Fruit fly (Drosophila melanogaster) whole organism, wandering third instar larva: ENCODE measurements around the gene omd.

Experiments
- Abd-B ChIP-seq: fragments of >200 bp; optimal IDR thresholded peaks from 2 replicates; lab custom pipeline; 2017; ENCODE audit warnings: missing biosample characterization, missing genetic modification characterization
- CG9705 ChIP-seq: fragments of 200-800 bp; sonication (Bioruptor generic); optimal IDR thresholded peaks from 2 replicates; lab custom pipeline; 2018; ENCODE audit warnings: missing biosample characterization, mild to moderate bottlenecking, missing genetic modification characterization
- CrebA ChIP-seq: fragments of 200-800 bp; sonication (Bioruptor generic); optimal IDR thresholded peaks from 2 replicates; lab custom pipeline; 2016; ENCODE audit warnings: missing biosample characterization, mild to moderate bottlenecking, missing genetic modification characterization, borderline replicate concordance
- Dfd ChIP-seq: fragments of >200 bp; optimal IDR thresholded peaks from 2 replicates; lab custom pipeline; 2017; ENCODE audit warnings: missing biosample characterization, missing genetic modification characterization
- HLH106 ChIP-seq: fragments of 200-800 bp; optimal IDR thresholded peaks from 3 replicates; lab custom pipeline; 2019; ENCODE audit warnings: missing biosample characterization, mild to moderate bottlenecking, missing genetic modification characterization, moderate library complexity
- Hnf4 ChIP-seq: fragments of 200-800 bp; sonication (Bioruptor generic); optimal IDR thresholded peaks from 2 replicates; lab custom pipeline; 2016; ENCODE audit warnings: missing biosample characterization, mild to moderate bottlenecking, missing genetic modification characterization
- Myc ChIP-seq: fragments of >200 bp; optimal IDR thresholded peaks from 2 replicates; lab custom pipeline; 2017
- OdsH ChIP-seq: fragments of 200-800 bp; sonication (Bioruptor generic); optimal IDR thresholded peaks from 2 replicates; lab custom pipeline; 2016; ENCODE audit warnings: missing biosample characterization, mild to moderate bottlenecking, missing genetic modification characterization
- Sp1 ChIP-seq: fragments of 200-800 bp; sonication (Bioruptor generic); optimal IDR thresholded peaks from 3 replicates; lab custom pipeline; 2019; ENCODE audit warnings: missing biosample characterization, mild to moderate bottlenecking, missing genetic modification characterization, moderate library complexity
- brk ChIP-seq: fragments of 200-800 bp; sonication (Bioruptor generic); optimal IDR thresholded peaks from 2 replicates; lab custom pipeline; 2016; ENCODE audit warnings: missing biosample characterization, mild to moderate bottlenecking, missing genetic modification characterization
- dl ChIP-seq, 2 experiments: fragments of 175-275, 200-275 bp in 1 of 2; fragments of 200-275 bp in 1 of 2; sonication (Bioruptor generic); optimal IDR thresholded peaks; lab custom pipeline; 2018; ENCODE audit warnings: mild to moderate bottlenecking in 2 of 2, missing biosample characterization in 2 of 2, missing genetic modification characterization in 2 of 2, moderate library complexity in 2 of 2; ENCODE audit not compliant: partially characterized antibody in 2 of 2, insufficient read depth in 1 of 2
- ey ChIP-seq: fragments of 200-800 bp; sonication (Bioruptor generic); optimal IDR thresholded peaks from 2 replicates; lab custom pipeline; 2016; ENCODE audit warnings: missing biosample characterization, missing genetic modification characterization
- foxo ChIP-seq, 2 experiments: fragments of 200-800 bp; sonication (Bioruptor generic); optimal IDR thresholded peaks; 2 replicates in 1 of 2; 3 replicates in 1 of 2; lab custom pipeline; 2016 to 2017; ENCODE audit warnings: missing biosample characterization in 2 of 2, missing genetic modification characterization in 2 of 2
- fru ChIP-seq: fragments of 200-800 bp; sonication (Bioruptor generic); optimal IDR thresholded peaks from 3 replicates; lab custom pipeline; 2016; ENCODE audit warnings: missing biosample characterization, mild to moderate bottlenecking, missing genetic modification characterization
- jim ChIP-seq: fragments of 175-275, 200-325 bp; sonication (Bioruptor generic); optimal IDR thresholded peaks from 2 replicates; lab custom pipeline; 2016; ENCODE audit warnings: missing biosample characterization, mild to moderate bottlenecking, missing genetic modification characterization
- pan ChIP-seq: fragments of >200 bp; optimal IDR thresholded peaks from 2 replicates; lab custom pipeline; 2017
- psq ChIP-seq: fragments of 200-800 bp; sonication (Bioruptor generic); optimal IDR thresholded peaks from 3 replicates; lab custom pipeline; 2017; ENCODE audit warnings: missing biosample characterization, mild to moderate bottlenecking, missing genetic modification characterization, moderate library complexity
- sage ChIP-seq: fragments of 200-800 bp; sonication (Bioruptor generic); optimal IDR thresholded peaks from 2 replicates; lab custom pipeline; 2016; ENCODE audit warnings: missing biosample characterization, mild to moderate bottlenecking, missing genetic modification characterization
- usp ChIP-seq: fragments of >200 bp; optimal IDR thresholded peaks from 2 replicates; lab custom pipeline; 2017; ENCODE audit warnings: missing biosample characterization, missing genetic modification characterization
- woc ChIP-seq: sonication (Bioruptor generic); optimal IDR thresholded peaks from 2 replicates; lab custom pipeline; 2016; ENCODE audit warnings: missing biosample characterization, mild to moderate bottlenecking, missing genetic modification characterization

The omd gene

dm6 chr3R:13631642-13632041, 55.4 kb downstream of the omd start, which contains the start of gene CG10841:
Gene CG10841, plus strand, starts transcription at chr3R:13631942.
- TF ChIP-seq CG9705 (GFP tag; lab: Kevin White, UChicago) (no peak), Sp1 (GFP tag; lab: Kevin White, UChicago) (no peak), Myc (lab: Kevin White, UChicago) (no peak), HLH106 (tag; lab: Kevin White, UChicago) (no peak), brk (GFP tag; lab: Kevin White, UChicago) (no peak), usp (GFP tag; lab: Kevin White, UChicago) (no peak), woc (GFP tag; lab: Kevin White, UChicago) (no peak), Abd-B (GFP tag; lab: Kevin White, UChicago) (no peak), dl (GFP tag; optimal IDR thresholded peaks at IDR 0.05; lab: Kevin White, UChicago; ENCODE audit: insufficient read depth in 1 of 2, partially characterized antibody in 2 of 2) (no peak), Dfd (GFP tag; lab: Kevin White, UChicago) (no peak), pan (lab: Kevin White, UChicago) (no peak), CrebA (GFP tag; lab: Kevin White, UChicago) (no peak), OdsH (GFP tag; lab: Kevin White, UChicago) (no peak), foxo (GFP tag; optimal IDR thresholded peaks at IDR 0.05; lab: Kevin White, UChicago) (no peak), ey (no peak), psq (GFP tag; lab: Kevin White, UChicago) (no peak), Hnf4 (GFP tag; lab: Kevin White, UChicago) (no peak), fru (no peak), jim (GFP tag; lab: Kevin White, UChicago) (no peak), sage (GFP tag; lab: Kevin White, UChicago) (no peak)
